Worm (Caenorhabditis elegans): ENCODE data around the gene F49C12.3.

F49C12.3 gene

ce11 chrIV:9336538-9337090 lies 36.4 kb downstream of the F49C12.3 start, which contains the start of gene T20D3.5:
TSS of gene T20D3.5 (plus strand) at chrIV:9337040.
- TF ChIP-seq athp-1 (tag; optimal IDR thresholded peaks at IDR 0.05) (no peak), him-1 (tag; optimal IDR thresholded peaks at IDR 0.05) (peak; percentile 45)

DNA sequence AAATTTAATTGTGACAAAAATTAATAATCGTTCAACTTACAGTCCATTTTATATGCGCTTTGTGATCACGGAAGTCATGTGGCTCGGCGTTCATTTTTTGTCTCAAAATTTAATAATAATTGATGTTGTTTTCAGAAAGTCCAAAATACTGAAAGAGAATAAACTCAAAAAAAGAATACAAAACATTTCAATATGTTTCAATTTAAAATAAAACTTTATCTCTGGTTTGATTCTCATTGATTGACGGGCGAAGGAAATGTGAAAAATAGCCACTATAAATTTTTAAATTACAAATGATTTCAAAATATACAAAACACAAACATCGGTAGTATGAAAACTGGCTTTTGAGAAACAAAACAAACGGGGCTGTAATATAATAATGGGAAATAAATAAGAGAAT lies 39.0 kb downstream of the F49C12.3 start, which contains the start of gene T20D3.6:
TSS of gene T20D3.6 (minus strand) at position 101 of the 400 bp plus-strand sequence.
- TF ChIP-seq pha-4 (tag; optimal IDR thresholded peaks at IDR 0.05): no peak
- no peak for TF ChIP-seq madf-6 (GFP tag; IDR thresholded peaks at IDR 0.05)

ce11 chrIV:9341591-9341990 lies 41.4 kb downstream of the F49C12.3 start, which contains the start of gene vps-26:
TSS of gene vps-26 (minus strand) at chrIV:9341790.
- TF ChIP-seq T26A5.8 (tag; optimal IDR thresholded peaks at IDR 0.05): no peak
- no peak for TF ChIP-seq cebp-1 (GFP tag; IDR thresholded peaks at IDR 0.05)
- TF ChIP-seq cebp-1 (tag; optimal IDR thresholded peaks at IDR 0.05): peak; percentile 23
- peak; percentile 22 for TF ChIP-seq efl-1 (GFP tag; optimal IDR thresholded peaks at IDR 0.05)
- peak; percentile 22 for TF ChIP-seq him-1 (tag; optimal IDR thresholded peaks at IDR 0.05)
- peak; percentile 84 for TF ChIP-seq mcd-1 (GFP tag; IDR thresholded peaks at IDR 0.05)
- no peak for TF ChIP-seq rpc-1 (optimal IDR thresholded peaks at IDR 0.05)
- no peak for TF ChIP-seq rpc-1 (tag; optimal IDR thresholded peaks at IDR 0.05)
- TF ChIP-seq pbrm-1 (GFP tag; IDR thresholded peaks at IDR 0.05): no peak
- TF ChIP-seq snpc-4 (GFP tag; optimal IDR thresholded peaks at IDR 0.05): no peak
- TF ChIP-seq snpc-4 (tag; optimal IDR thresholded peaks at IDR 0.05): peak in 1 of 4 experiments; percentile 6

- TF ChIP-seq rcor-1 (GFP tag; IDR thresholded peaks at IDR 0.05) (no peak), akir-1 (GFP tag; optimal IDR thresholded peaks at IDR 0.05) (no peak), B0336.3 (GFP tag; IDR thresholded peaks at IDR 0.05) (0 out of 2 replicates have a peak, but pooled peaks have one; percentile 10), snpc-4 (GFP tag; optimal IDR thresholded peaks at IDR 0.05) (no peak), snpc-4 (tag; optimal IDR thresholded peaks at IDR 0.05) (peak in 1 of 4 experiments; percentile 30), D2030.7 (GFP tag; IDR thresholded peaks at IDR 0.05) (no peak), madf-6 (GFP tag; IDR thresholded peaks at IDR 0.05) (peak; percentile 24; the same call in 1 of the 2 replicates), Y56A3A.18 (GFP tag; IDR thresholded peaks at IDR 0.05) (0 out of 2 replicates have a peak, but pooled peaks have one; percentile 27)
Observed at ce11 chrIV:9343102-9343599, 42.9 kb downstream of the F49C12.3 start, which contains the start of gene pigc-1. TSS of gene pigc-1 (minus strand) at chrIV:9343152.
